Fruit fly (Drosophila melanogaster) whole organism, larva: ENCODE data around the gene Uros2.

ENCODE experiments used
- noc ChIP-seq: fragments of 200-800 bp; sonication (Bioruptor generic); optimal IDR thresholded peaks from 3 replicates; lab custom pipeline; 2019; ENCODE audit warnings: missing biosample characterization, mild to moderate bottlenecking, missing genetic modification characterization, moderate library complexity

The Uros2 gene

DNA sequence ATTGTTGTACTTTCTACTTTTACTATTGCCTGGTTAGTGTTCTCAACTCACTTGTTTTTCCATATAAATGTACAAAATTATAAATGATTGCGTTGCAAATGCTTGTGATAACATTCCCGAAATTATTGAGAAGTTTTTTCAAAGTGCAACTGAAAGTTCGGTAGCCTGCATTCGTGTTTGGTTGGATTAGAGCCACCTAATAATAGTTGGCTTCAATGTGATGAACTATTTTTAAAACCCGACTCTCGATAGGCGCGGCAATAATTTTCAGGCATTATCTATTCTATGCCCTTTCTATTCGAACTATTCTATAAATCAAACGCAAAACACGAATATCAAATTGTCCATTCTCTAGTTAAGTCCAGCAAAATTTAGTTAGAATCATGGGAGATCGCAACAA is at the start of gene Uros2:
Gene Uros2 (plus strand): TSS at position 301 of the 400 bp plus-strand sequence.
- no peak for TF ChIP-seq noc (tag; lab: Kevin White, UChicago)

DNA sequence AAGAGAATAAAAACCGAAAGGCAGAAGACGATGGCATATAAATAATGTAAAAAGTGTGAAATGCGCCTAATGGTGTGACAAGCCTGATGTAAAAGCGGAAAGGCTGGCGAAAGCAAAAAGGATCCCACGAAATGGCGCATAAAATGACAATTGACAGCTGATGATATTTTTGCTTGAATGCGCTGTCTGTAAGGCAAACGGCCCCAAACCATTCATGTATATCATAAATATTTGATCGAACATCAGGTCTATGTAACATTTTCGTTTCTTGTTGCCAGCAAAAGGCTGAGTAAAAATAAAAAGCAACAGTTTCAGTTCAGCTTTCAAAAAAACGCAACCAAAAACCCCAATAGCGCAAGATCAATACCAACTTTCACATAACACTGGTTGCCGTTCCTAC is 44.0 kb upstream of the Uros2 start, which contains the start of gene CG4520:
Gene CG4520 (plus strand): TSS at position 301 of the 400 bp plus-strand sequence.
- TF ChIP-seq noc (tag; lab: Kevin White, UChicago), result no peak

DNA sequence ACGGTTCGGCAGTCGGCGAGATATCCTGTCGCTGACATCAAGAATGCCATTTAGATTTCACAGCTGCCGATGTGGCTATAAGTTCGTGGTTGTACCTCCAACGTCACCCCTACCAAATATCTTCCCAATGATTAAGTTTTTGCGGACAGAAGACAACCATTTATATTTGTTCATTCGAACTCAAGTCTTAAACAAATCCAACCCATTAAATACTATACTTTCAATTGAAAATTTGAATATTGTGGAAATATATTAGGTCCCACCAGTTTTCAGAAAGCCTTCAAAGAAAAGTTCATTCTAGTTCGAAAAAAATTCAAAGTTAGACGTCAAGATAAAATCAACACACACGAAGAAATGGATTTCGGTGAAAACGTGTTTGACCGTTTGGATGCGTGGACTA is 25.5 kb upstream of the Uros2 start, which contains the start of gene CG12784:
Gene CG12784 (plus strand): TSS at position 301 of the 400 bp plus-strand sequence.
- no peak for TF ChIP-seq noc (tag; lab: Kevin White, UChicago)

DNA sequence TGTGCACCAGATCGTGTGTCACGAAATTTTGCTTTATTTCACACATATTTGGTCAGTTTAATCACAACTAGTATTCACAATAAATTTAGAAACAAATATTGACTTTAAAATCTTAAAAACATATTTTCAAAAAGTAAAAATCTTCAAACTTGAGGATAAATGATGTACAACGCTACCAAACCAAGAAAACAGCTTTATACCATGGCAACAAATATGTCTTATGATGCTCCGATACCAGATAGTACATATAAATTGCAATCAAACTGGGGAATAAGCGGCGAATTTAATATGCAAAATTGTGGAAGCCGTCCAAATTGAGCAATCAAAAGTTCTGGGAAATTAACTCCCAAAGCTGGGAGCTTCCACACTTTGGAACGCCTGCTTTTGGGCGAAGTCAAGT is 21.0 kb upstream of the Uros2 start, which contains the start of gene CG5623:
Gene CG5623 (minus strand): TSS at position 101 of the 400 bp plus-strand sequence.
- TF ChIP-seq noc (tag; lab: Kevin White, UChicago), result no peak

DNA sequence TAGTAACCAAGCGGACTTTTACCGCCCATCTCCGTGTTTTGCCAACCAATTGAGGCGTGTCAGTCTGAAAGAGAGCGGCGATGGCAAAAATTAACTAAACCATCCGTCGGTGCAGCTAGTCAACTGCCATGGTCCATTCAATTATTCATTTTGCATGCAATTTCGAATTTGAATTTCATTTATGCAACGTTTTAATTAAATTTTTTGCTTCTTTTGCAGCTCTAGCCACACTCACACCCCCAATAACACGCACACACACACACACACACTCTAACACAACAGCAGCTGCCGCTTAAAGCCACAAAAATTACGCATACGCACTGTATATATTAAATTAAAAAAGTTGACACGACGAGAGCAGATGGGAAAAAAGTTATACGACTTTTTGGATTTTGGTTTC is 19.4 kb upstream of the Uros2 start:
- TF ChIP-seq noc (tag; lab: Kevin White, UChicago), result no peak

DNA sequence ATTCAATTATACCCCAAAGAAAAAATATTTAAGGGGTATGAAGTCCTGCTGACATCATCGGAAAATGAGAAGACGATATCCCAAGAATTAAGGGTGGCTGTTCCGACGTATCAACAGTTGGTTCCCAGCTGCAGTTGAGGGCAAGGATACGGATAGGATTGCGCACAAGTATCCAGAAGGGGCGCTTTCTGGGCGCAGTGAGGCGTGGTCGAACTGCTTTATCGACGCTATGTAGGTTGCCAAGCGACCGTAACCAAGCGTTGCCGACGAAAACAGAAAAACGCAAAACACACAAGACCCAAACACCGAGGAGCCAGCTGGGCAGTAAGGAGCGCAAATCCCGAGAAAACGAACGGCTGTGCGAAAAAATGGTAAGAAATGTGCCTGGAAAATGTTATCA is 14.2 kb upstream of the Uros2 start, which contains the start of gene Ttc26:
Gene Ttc26 (plus strand): TSS at position 289 of the 400 bp plus-strand sequence.
- TF ChIP-seq noc (tag; lab: Kevin White, UChicago), result no peak

DNA sequence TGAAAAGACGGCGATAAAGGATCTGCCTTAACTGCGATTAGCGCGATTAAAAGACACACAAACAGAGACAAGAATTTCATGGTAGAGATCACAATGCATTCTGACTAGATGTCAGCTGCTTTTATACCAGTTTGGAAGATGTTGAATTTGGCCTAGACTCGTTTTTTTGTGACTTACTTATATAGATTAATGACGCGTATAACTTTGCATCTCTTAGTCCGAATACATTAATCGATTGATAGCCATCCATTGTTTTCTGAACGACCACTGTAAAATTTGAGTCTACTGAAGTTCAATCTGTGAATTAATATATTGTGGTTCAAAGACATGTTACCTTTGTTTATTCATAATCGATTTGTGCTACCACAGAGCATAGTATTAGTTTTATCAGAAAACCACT is 13.1 kb upstream of the Uros2 start, which contains the start of gene CG45207:
Gene CG45207 (minus strand): TSS at position 101 of the 400 bp plus-strand sequence.
- no peak for TF ChIP-seq noc (tag; lab: Kevin White, UChicago)

DNA sequence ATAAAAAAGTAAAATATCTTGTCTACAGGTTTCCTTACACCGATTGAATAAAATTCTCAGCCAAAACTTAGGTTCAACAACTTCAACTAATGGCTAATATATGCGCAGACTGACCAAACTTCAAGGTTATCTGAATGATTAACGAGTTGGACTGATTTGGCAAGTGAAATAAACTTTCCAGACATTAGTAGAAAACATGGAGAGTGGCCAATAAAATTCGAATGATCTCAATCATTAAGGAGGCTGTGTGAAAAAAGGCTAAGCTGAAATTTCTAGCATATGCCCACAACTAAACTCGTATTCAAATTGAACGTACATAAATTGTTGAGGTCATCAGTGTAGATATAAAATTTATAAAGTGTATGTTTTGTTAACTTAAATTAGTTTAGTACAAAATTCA is 8.8 kb upstream of the Uros2 start, which contains the start of gene CG5614:
Gene CG5614 (plus strand): TSS at position 301 of the 400 bp plus-strand sequence.
- no peak for TF ChIP-seq noc (tag; lab: Kevin White, UChicago)

DNA sequence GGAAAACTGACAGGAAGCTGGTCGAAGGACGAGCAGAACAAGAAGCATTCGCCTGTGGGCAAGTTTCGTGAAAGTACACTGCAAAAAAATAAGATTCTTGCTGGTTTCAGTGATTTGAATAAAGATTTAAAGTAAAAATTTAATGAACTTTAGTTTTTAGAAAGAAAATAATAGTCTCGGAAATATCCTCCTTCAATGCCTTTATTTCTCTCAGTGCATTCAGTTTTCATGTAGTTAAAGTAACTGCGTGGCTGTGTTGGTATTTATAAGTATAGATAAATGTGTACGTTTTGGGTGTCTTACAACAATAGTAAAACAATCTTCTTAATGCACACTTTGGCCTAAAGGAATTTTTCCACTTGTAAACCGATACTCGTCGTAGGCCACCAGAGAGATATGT is 4.0 kb upstream of the Uros2 start:
- no peak for TF ChIP-seq noc (tag; lab: Kevin White, UChicago)

DNA sequence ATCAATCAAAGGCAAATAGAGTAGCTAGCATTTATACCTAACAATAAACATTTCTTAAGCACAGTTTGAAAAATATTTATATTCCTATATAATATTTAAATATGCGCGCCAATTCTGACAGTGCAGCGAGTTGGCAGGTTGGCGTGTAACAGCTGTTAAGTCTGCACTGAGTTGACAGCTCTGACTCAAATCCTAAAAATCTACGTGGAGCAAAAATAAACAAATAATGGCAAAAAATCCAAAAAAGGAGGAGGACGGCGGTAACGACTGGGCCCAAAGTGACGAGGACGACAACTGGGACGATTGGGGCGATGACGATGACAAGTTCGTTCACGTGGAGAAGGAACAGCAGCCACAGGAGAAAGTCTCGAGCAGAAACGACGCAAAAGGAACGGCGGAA is 1.8 kb upstream of the Uros2 start, which contains the start of gene CG9590:
Gene CG9590 (plus strand): TSS at position 166 of the 400 bp plus-strand sequence.
- TF ChIP-seq noc (tag; lab: Kevin White, UChicago), result no peak

DNA sequence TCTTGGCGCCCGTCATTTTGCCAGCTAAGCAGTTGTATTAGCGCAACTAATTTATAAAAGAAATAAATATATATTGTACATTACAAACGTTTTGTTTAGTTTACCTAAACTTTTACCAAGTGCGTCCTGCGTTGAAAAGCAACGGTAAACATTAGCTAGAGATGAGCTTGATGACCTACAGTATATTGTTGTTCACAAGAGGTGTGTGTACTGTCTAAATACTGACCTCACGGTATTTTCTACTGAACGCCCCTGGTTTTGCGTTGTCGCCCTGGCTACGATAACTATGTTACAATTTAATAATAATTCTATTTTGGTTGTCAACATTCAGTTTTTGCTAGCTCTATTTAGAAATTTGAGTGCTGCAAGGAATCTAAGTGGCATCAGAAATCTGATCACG is 4.1 kb downstream of the Uros2 start, which contains the start of gene Acyp2:
Gene Acyp2 (plus strand): TSS at position 262 of the 400 bp plus-strand sequence.
- no peak for TF ChIP-seq noc (tag; lab: Kevin White, UChicago)

DNA sequence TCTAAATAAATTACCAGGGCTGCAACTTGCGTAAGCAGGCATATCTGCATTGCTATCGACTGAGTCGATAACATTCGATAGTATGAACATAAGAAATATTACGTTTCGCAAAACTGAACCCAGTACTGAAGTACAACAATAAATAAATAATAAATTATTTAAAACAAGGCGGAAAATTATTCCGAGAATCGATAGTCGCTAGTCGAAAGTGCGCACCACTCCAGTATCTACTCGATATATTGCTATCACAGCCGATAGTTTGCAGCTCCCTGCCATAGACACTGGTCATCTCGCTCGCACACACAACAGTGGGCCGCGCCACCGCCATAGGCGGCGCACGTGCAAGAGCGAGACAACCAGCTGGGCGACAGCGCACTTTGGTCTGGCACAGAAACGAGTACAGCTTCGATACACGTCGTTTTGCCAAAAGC is 5.1 kb downstream of the Uros2 start, which contains the start of gene nsl1:
Gene nsl1 (plus strand): TSS at position 411 of the 431 bp plus-strand sequence.
- peak; percentile 33 for TF ChIP-seq noc (tag; lab: Kevin White, UChicago)

DNA sequence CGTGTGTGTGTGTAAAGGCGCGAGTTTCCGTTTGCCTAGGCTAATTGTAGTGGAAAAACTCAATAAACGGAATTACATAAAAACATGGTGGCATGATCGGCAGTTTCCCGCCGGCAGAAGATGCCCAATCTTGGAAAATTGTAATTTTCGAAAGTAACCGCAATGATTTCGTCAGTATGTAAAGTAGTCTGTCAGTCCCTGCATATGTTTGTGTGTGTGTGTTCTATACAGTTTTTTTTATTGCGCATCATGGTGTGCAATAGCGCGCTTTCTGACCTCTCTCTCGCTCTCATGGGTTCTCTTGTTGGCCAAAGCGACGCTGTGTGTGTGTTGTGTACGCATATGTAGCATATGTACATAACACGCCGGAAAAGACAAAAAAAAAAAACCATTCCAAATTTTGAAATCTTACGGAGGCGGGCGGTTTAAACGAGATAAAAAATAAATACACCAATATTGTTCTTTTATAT is 6.0 kb downstream of the Uros2 start:
- no peak for TF ChIP-seq noc (tag; lab: Kevin White, UChicago)

DNA sequence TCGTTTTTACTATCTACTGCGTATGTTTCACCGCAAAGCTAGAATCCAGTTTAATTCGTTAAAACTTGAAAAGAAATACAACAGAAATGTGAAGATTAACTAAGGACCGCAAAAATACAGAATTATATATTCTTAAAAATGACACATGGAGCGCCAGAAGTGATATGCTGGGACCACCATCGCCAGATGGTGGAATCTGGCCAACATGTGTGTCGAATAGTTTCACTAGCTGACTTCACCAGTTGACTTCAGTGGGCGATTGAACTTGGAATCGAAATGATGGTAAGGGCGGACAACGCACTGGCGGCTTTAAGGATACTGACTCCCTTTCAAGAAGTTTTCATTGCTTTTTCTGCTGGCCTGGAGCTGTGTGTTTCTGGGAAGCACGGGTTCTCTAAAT is 13.7 kb downstream of the Uros2 start, which contains the start of gene CG9593:
Gene CG9593 (plus strand): TSS at position 270 of the 400 bp plus-strand sequence.
- no peak for TF ChIP-seq noc (tag; lab: Kevin White, UChicago)

DNA sequence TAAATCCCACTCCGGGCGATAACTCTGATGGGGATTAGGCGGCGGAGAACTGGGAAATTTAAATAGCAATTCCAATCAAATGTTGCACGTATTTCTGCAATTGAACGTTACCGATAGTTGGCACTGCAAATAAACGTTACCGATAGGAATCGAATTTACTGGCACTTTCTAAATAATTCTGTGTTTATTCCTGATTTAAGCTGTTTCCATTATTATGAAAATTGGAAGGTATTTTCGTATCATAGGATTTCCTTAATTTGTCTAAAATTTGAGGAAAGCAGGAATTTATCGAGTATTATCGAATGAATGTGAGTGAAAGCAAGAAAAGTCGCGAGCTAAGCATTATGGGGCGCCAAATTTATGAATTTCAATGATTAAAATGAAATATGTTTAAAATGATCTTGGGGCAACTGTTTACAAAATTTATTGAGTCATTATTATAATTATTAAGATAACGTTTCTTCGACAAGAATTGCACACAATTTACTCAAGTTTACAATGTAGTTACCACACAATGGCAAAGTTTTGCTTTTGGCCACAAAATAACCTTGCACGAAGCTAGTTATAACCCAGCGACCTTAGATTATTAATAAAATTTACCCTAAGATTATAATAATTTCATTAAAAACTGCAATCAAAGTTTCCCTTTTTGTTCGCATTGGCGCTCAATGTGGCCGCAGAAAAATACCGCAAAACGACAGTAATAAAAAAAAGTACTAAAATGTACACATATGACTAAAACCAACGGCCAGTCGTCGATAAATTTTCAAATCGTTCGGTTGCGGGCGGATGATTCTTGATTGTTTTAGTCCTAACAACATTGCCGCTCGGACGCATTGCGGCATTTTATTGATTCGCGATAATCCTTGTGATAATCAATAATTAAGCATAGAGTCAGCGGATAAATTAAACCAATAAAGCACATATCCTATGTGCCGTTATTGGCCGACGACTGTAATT is 15.5 kb downstream of the Uros2 start, which contains the start of gene alpha-Man-IIb:
Gene alpha-Man-IIb (plus strand): TSS at position 747 of the 960 bp plus-strand sequence.
- no peak for TF ChIP-seq noc (tag; lab: Kevin White, UChicago)

DNA sequence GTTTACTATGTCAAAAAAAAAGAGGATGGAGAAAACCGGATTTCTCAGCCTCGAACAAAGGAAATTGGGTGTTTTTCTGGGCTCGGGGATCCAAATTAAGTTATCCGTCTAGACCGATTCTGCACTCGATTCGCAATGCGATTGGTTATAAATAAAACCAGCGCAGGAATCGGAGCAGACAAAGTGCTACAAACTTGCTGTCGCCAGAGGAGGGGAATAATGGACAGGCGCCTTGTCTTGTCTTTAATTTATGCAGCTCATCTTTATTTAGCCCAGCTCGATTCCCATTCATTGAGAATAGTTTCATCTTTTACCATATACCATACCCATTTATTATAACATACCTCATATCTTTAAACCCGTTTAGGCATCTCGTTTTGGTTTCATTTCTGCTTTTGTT is 16.4 kb downstream of the Uros2 start:
- no peak for TF ChIP-seq noc (tag; lab: Kevin White, UChicago)
